Worm (Caenorhabditis elegans) whole organism, L3 larva: Measurements from ENCODE around the gene Y51B9A.5.

ENCODE experiments used
- ceh-16 ChIP-seq: sonication (generic microtip); optimal IDR thresholded peaks from 2 replicates; lab custom pipeline; 2017; ENCODE audit warnings: missing biosample characterization, missing genetic modification characterization
- elt-2 ChIP-seq: sonication (generic microtip); optimal IDR thresholded peaks from 2 replicates; lab custom pipeline; 2016; ENCODE audit warnings: missing genetic modification reagents, mild to moderate bottlenecking, missing genetic modification characterization, missing compliant biosample characterization
- fkh-10 ChIP-seq: sonication (generic microtip); optimal IDR thresholded peaks from 2 replicates; lab custom pipeline; 2017; ENCODE audit warnings: missing biosample characterization, missing genetic modification reagents, missing genetic modification characterization
- jun-1 ChIP-seq: fragments of 150-350 bp; optimal IDR thresholded peaks from 2 replicates; lab custom pipeline; 2014; ENCODE audit warnings: missing biosample characterization, missing genetic modification reagents, missing genetic modification characterization
- nhr-11 ChIP-seq: fragments of 150-350 bp; optimal IDR thresholded peaks from 2 replicates; lab custom pipeline; 2014; ENCODE audit warnings: missing biosample characterization, missing genetic modification characterization
- nhr-12 ChIP-seq: fragments of 150-350 bp; optimal IDR thresholded peaks from 2 replicates; lab custom pipeline; 2014; ENCODE audit warnings: missing biosample characterization, missing genetic modification characterization
- unc-62 ChIP-seq: fragments of 150-350 bp; sonication (generic microtip); optimal IDR thresholded peaks from 4 replicates; lab custom pipeline; 2014; ENCODE audit warnings: missing biosample characterization, missing genetic modification reagents, missing genetic modification characterization
- ztf-11 ChIP-seq: fragments of 150-350 bp; optimal IDR thresholded peaks from 2 replicates; lab custom pipeline; 2014; ENCODE audit warnings: missing biosample characterization, missing genetic modification characterization
- ztf-4 ChIP-seq: fragments of 150-350 bp; optimal IDR thresholded peaks from 2 replicates; lab custom pipeline; 2014; ENCODE audit warnings: missing biosample characterization, missing genetic modification characterization

ce11 chrII:9372991-9373390 is 31.0 kb upstream of the Y51B9A.5 start, which contains the start of gene C06C3.4:
- TF ChIP-seq unc-62 (GFP tag; lab: Kevin White, UChicago) (no peak), jun-1 (tag; lab: Kevin White, UChicago) (no peak), elt-2 (no peak), ztf-4 (tag; lab: Kevin White, UChicago) (no peak), ceh-16 (no peak), nhr-12 (tag; lab: Kevin White, UChicago) (no peak), ztf-11 (tag; lab: Kevin White, UChicago) (no peak), nhr-11 (tag; lab: Kevin White, UChicago) (no peak), fkh-10 (GFP tag; lab: Kevin White, UChicago) (no peak)
